Fruit fly (Drosophila melanogaster) whole organism, embryonic: ENCODE data around the gene CG44405.

Experiments
- B-H2 ChIP-seq: fragments of 200-800 bp; sonication (Bioruptor generic); optimal IDR thresholded peaks from 2 replicates; lab custom pipeline; 2018; ENCODE audit warnings: missing biosample characterization, mild to moderate bottlenecking, missing genetic modification characterization
- Bgb ChIP-seq: fragments of 200-800 bp; sonication (Bioruptor generic); IDR thresholded peaks from 2 replicates; pipeline ENCODE4 v1.3.6; 2022; ENCODE audit warnings: missing biosample characterization, missing genetic modification characterization; ENCODE audit not compliant: partially characterized antibody
- Blimp-1 ChIP-seq: fragments of 200-800 bp; sonication (Bioruptor generic); optimal IDR thresholded peaks from 3 replicates; lab custom pipeline; 2018; ENCODE audit warnings: missing biosample characterization, missing genetic modification characterization, mild to moderate bottlenecking, moderate library complexity, missing genetic modification reagents
- CG10147 ChIP-seq: fragments of 200-800 bp; sonication (Bioruptor generic); optimal IDR thresholded peaks from 2 replicates; lab custom pipeline; 2019; ENCODE audit warnings: missing biosample characterization, mild to moderate bottlenecking, missing genetic modification characterization, moderate library complexity
- CG10267 ChIP-seq: fragments of 200-800 bp; sonication (Bioruptor generic); optimal IDR thresholded peaks from 2 replicates; lab custom pipeline; 2018; ENCODE audit warnings: missing biosample characterization, mild to moderate bottlenecking, missing genetic modification characterization, moderate library complexity
- CG10543 ChIP-seq: fragments of 200-800 bp; sonication (Bioruptor generic); optimal IDR thresholded peaks from 3 replicates; lab custom pipeline; 2017; ENCODE audit warnings: missing biosample characterization, mild to moderate bottlenecking, missing genetic modification characterization, moderate library complexity
- CG10565 ChIP-seq: fragments of 200-800 bp; sonication (Bioruptor generic); optimal IDR thresholded peaks from 3 replicates; lab custom pipeline; 2016; ENCODE audit warnings: missing biosample characterization, mild to moderate bottlenecking, missing genetic modification characterization
- CG11504 ChIP-seq: fragments of 200-800 bp; sonication (Bioruptor generic); optimal IDR thresholded peaks from 3 replicates; lab custom pipeline; 2019; ENCODE audit warnings: missing biosample characterization, mild to moderate bottlenecking, missing genetic modification characterization, moderate library complexity
- CG11560 ChIP-seq: fragments of 200-800 bp; sonication (Bioruptor generic); IDR thresholded peaks from 3 replicates; pipeline ENCODE4 v1.3.6; 2022; ENCODE audit warnings: missing biosample characterization, missing genetic modification characterization
- CG12071 ChIP-seq: fragments of 200-800 bp; sonication (Bioruptor generic); optimal IDR thresholded peaks from 3 replicates; lab custom pipeline; 2018; ENCODE audit warnings: missing biosample characterization, mild to moderate bottlenecking, missing genetic modification characterization
- CG15073 ChIP-seq: fragments of 200-800 bp; sonication (Bioruptor generic); optimal IDR thresholded peaks from 2 replicates; lab custom pipeline; 2016; ENCODE audit warnings: missing biosample characterization, missing genetic modification characterization
- CG15601 ChIP-seq: fragments of 200-800 bp; sonication (Bioruptor generic); optimal IDR thresholded peaks from 3 replicates; lab custom pipeline; 2019; ENCODE audit warnings: missing biosample characterization, mild to moderate bottlenecking, missing genetic modification characterization, moderate library complexity
- CG2120 ChIP-seq: fragments of 200-800 bp; sonication (Bioruptor generic); optimal IDR thresholded peaks from 3 replicates; lab custom pipeline; 2016; ENCODE audit warnings: missing biosample characterization, missing genetic modification characterization
- CG2202 ChIP-seq: fragments of 200-800 bp; sonication (Bioruptor generic); optimal IDR thresholded peaks from 2 replicates; lab custom pipeline; 2018; ENCODE audit warnings: missing biosample characterization, mild to moderate bottlenecking, missing genetic modification characterization
- CG32767 ChIP-seq: fragments of 200-800 bp; sonication (Bioruptor generic); IDR thresholded peaks from 2 replicates; pipeline ENCODE4 v1.3.6; 2022; ENCODE audit warnings: missing biosample characterization, missing genetic modification characterization
- CTCF ChIP-seq: fragments of 200-800 bp; sonication (Bioruptor generic); optimal IDR thresholded peaks from 2 replicates; lab custom pipeline; 2017; ENCODE audit warnings: missing biosample characterization, mild to moderate bottlenecking, missing genetic modification characterization, moderate library complexity
- D19B ChIP-seq: fragments of 200-800 bp; sonication (Bioruptor generic); optimal IDR thresholded peaks from 2 replicates; lab custom pipeline; 2017; ENCODE audit warnings: missing biosample characterization, mild to moderate bottlenecking, missing genetic modification characterization
- Doc2 ChIP-seq: fragments of 200-800 bp; sonication (Bioruptor generic); IDR thresholded peaks from 2 replicates; pipeline ENCODE4 v1.3.6; 2022; ENCODE audit warnings: missing biosample characterization, missing genetic modification characterization
- Dref ChIP-seq: fragments of 200-800 bp; sonication (Bioruptor generic); IDR thresholded peaks from 2 replicates; pipeline ENCODE4 v1.3.6; 2022; ENCODE audit warnings: missing biosample characterization, missing genetic modification characterization
- E2f1 ChIP-seq: fragments of 200-800 bp; sonication (Bioruptor generic); IDR thresholded peaks from 2 replicates; pipeline ENCODE4 v1.3.6; 2022; ENCODE audit warnings: missing biosample characterization, missing genetic modification characterization
- H2.0 ChIP-seq: fragments of 200-800 bp; sonication (Bioruptor generic); IDR thresholded peaks from 2 replicates; pipeline ENCODE4 v1.3.6; 2022; ENCODE audit warnings: missing biosample characterization, missing genetic modification characterization
- Hmx ChIP-seq: fragments of 200-800 bp; sonication (Bioruptor generic); optimal IDR thresholded peaks from 2 replicates; lab custom pipeline; 2016; ENCODE audit warnings: missing biosample characterization, missing genetic modification characterization
- Hsf ChIP-seq: fragments of 200-800 bp; sonication (Bioruptor generic); optimal IDR thresholded peaks from 3 replicates; lab custom pipeline; 2016; ENCODE audit warnings: missing biosample characterization, missing genetic modification characterization
- NFAT ChIP-seq: fragments of 200-800 bp; sonication (Bioruptor generic); IDR thresholded peaks from 2 replicates; pipeline ENCODE4 v1.3.6; 2022; ENCODE audit warnings: missing biosample characterization, missing genetic modification characterization
- Ravus ChIP-seq: fragments of 200-800 bp; sonication (Bioruptor generic); IDR thresholded peaks from 2 replicates; pipeline ENCODE4 v1.3.6; 2022; ENCODE audit warnings: missing biosample characterization, missing genetic modification characterization
- Rfx ChIP-seq: fragments of 200-800 bp; sonication (Bioruptor generic); IDR thresholded peaks from 2 replicates; pipeline ENCODE4 v1.3.6; 2022; ENCODE audit warnings: missing biosample characterization, missing genetic modification characterization
- Rx ChIP-seq: fragments of 200-800 bp; sonication (Bioruptor generic); IDR thresholded peaks from 2 replicates; pipeline ENCODE4 v1.3.6; 2022; ENCODE audit warnings: missing biosample characterization, missing genetic modification characterization
- Six4 ChIP-seq: fragments of 200-800 bp; sonication (Bioruptor generic); optimal IDR thresholded peaks from 2 replicates; lab custom pipeline; 2016; ENCODE audit warnings: missing biosample characterization, missing genetic modification characterization
- Sry-δ ChIP-seq: fragments of 200-800 bp; sonication (Bioruptor generic); optimal IDR thresholded peaks from 2 replicates; lab custom pipeline; 2016; ENCODE audit warnings: missing biosample characterization, missing genetic modification characterization
- Trl ChIP-seq, 3 experiments: fragments of >200 bp in 2 of 3; fragments of 200-800 bp in 1 of 3; sonication (Bioruptor generic) in 1 of 3; optimal IDR thresholded peaks; 2 replicates in 1 of 3; 3 replicates in 2 of 3; lab custom pipeline; 2016 to 2017; ENCODE audit warnings: missing biosample characterization in 1 of 3, missing genetic modification characterization in 1 of 3
- al ChIP-seq: fragments of 200-800 bp; sonication (Bioruptor generic); IDR thresholded peaks from 2 replicates; pipeline ENCODE4 v1.3.6; 2022; ENCODE audit warnings: missing biosample characterization, missing genetic modification characterization
- br ChIP-seq: fragments of >200 bp; optimal IDR thresholded peaks from 2 replicates; lab custom pipeline; 2017
- btn ChIP-seq: fragments of 200-800 bp; sonication (Bioruptor generic); optimal IDR thresholded peaks from 2 replicates; lab custom pipeline; 2016; ENCODE audit warnings: missing biosample characterization, missing genetic modification characterization
- chinmo ChIP-seq: fragments of 200-800 bp; sonication (Bioruptor generic); IDR thresholded peaks from 4 replicates; pipeline ENCODE4 v1.3.6; 2022; ENCODE audit warnings: missing biosample characterization, missing genetic modification characterization; ENCODE audit not compliant: partially characterized antibody
- fd96Cb ChIP-seq: fragments of 200-800 bp; sonication (Bioruptor generic); optimal IDR thresholded peaks from 2 replicates; lab custom pipeline; 2018; ENCODE audit warnings: missing biosample characterization, mild to moderate bottlenecking, missing genetic modification characterization, moderate library complexity
- kah ChIP-seq: fragments of 200-800 bp; sonication (Bioruptor generic); optimal IDR thresholded peaks from 2 replicates; lab custom pipeline; 2018; ENCODE audit warnings: missing biosample characterization, mild to moderate bottlenecking, missing genetic modification characterization
- kay ChIP-seq: fragments of 200-800 bp; sonication (Bioruptor generic); optimal IDR thresholded peaks from 2 replicates; lab custom pipeline; 2016; ENCODE audit warnings: missing biosample characterization, missing genetic modification characterization
- lab ChIP-seq: fragments of 200-800 bp; sonication (Bioruptor generic); optimal IDR thresholded peaks from 3 replicates; lab custom pipeline; 2017; ENCODE audit warnings: missing biosample characterization, missing genetic modification characterization, mild to moderate bottlenecking, moderate library complexity, missing genetic modification reagents
- lbe ChIP-seq: fragments of 200-800 bp; sonication (Bioruptor generic); optimal IDR thresholded peaks from 2 replicates; lab custom pipeline; 2016; ENCODE audit warnings: missing biosample characterization, mild to moderate bottlenecking, missing genetic modification characterization
- lilli ChIP-seq: fragments of 200-800 bp; sonication (Bioruptor generic); optimal IDR thresholded peaks from 3 replicates; lab custom pipeline; 2016; ENCODE audit warnings: missing biosample characterization, missing genetic modification characterization
- mirr ChIP-seq: fragments of 200-800 bp; sonication (Bioruptor generic); optimal IDR thresholded peaks from 3 replicates; lab custom pipeline; 2018; ENCODE audit warnings: missing biosample characterization, mild to moderate bottlenecking, missing genetic modification characterization
- onecut ChIP-seq: fragments of 200-800 bp; sonication (Bioruptor generic); IDR thresholded peaks from 2 replicates; pipeline ENCODE4 v1.3.6; 2022; ENCODE audit warnings: missing biosample characterization, missing genetic modification characterization
- p53 ChIP-seq: fragments of 200-800 bp; sonication (Bioruptor generic); optimal IDR thresholded peaks from 2 replicates; lab custom pipeline; 2016; ENCODE audit warnings: missing biosample characterization, missing genetic modification characterization
- pho ChIP-seq: fragments of 200-800 bp; sonication (Bioruptor generic); optimal IDR thresholded peaks from 2 replicates; lab custom pipeline; 2016; ENCODE audit warnings: missing biosample characterization, missing genetic modification characterization
- pnt ChIP-seq: fragments of 200-800 bp; sonication (Bioruptor generic); optimal IDR thresholded peaks from 3 replicates; lab custom pipeline; 2016; ENCODE audit warnings: missing biosample characterization, missing genetic modification characterization
- rib ChIP-seq: fragments of 200-800 bp; sonication (Bioruptor generic); IDR thresholded peaks from 2 replicates; pipeline ENCODE4 v1.3.6; 2022; ENCODE audit warnings: missing biosample characterization, missing genetic modification characterization
- sens ChIP-seq: fragments of 200-800 bp; sonication (Bioruptor generic); peaks from one replicate; lab custom pipeline; 2016; ENCODE audit warnings: missing biosample characterization, missing genetic modification characterization
- seq ChIP-seq: fragments of 200-800 bp; sonication (Bioruptor generic); IDR thresholded peaks from 2 replicates; pipeline ENCODE4 v1.3.6; 2022; ENCODE audit warnings: missing biosample characterization, missing genetic modification characterization
- slbo ChIP-seq: fragments of 200-800 bp; sonication (Bioruptor generic); IDR thresholded peaks from 2 replicates; pipeline ENCODE4 v1.3.6; 2022; ENCODE audit warnings: missing biosample characterization, missing genetic modification characterization
- toy ChIP-seq: fragments of 200-800 bp; sonication (Bioruptor generic); IDR thresholded peaks from 2 replicates; pipeline ENCODE4 v1.3.6; 2022; ENCODE audit warnings: missing biosample characterization, missing genetic modification characterization
- tx ChIP-seq: fragments of 200-800 bp; sonication (Bioruptor generic); optimal IDR thresholded peaks from 2 replicates; lab custom pipeline; 2016; ENCODE audit warnings: missing biosample characterization, missing genetic modification characterization
- unc-4 ChIP-seq: fragments of 200-800 bp; sonication (Bioruptor generic); IDR thresholded peaks from 2 replicates; pipeline ENCODE4 v1.3.6; 2022; ENCODE audit warnings: missing biosample characterization, missing genetic modification characterization; ENCODE audit not compliant: partially characterized antibody
- zfh2 ChIP-seq: fragments of 200-800 bp; sonication (Bioruptor generic); optimal IDR thresholded peaks from 2 replicates; lab custom pipeline; 2016; ENCODE audit warnings: missing biosample characterization, missing genetic modification characterization

The CG44405 gene

dm6 chr2L:16324833-16325232, 17.3 kb downstream of the CG44405 start (continued):
- TF ChIP-seq pho (GFP tag; lab: Kevin White, UChicago): no peak
- TF ChIP-seq mirr (GFP tag; lab: Kevin White, UChicago): peak; percentile 1
- TF ChIP-seq Rx (GFP tag; lab: Robert Waterston, UW): no peak
- no peak; the same call in 1 of the 2 replicates for TF ChIP-seq Bgb (GFP tag; lab: Robert Waterston, UW)
- peak; percentile 23 for TF ChIP-seq lab (GFP tag; lab: Kevin White, UChicago)
- peak; percentile 63; the same call in 1 of the 2 replicates for TF ChIP-seq E2f1 (GFP tag; lab: Robert Waterston, UW)
- TF ChIP-seq Rfx (GFP tag; lab: Robert Waterston, UW): 0 out of 2 replicates have a peak, but pooled peaks have one; percentile 27
- no peak for TF ChIP-seq D19B (GFP tag; lab: Kevin White, UChicago)
- peak; percentile 10 for TF ChIP-seq Blimp-1
- no peak for TF ChIP-seq fd96Cb (tag; lab: Kevin White, UChicago)
- no peak for TF ChIP-seq CG15601 (tag; lab: Kevin White, UChicago)
- no peak for TF ChIP-seq rib (GFP tag; lab: Robert Waterston, UW)
- TF ChIP-seq unc-4 (GFP tag; lab: Robert Waterston, UW): no peak
- no peak for TF ChIP-seq Six4 (GFP tag; lab: Kevin White, UChicago)
- no peak for TF ChIP-seq CTCF
- TF ChIP-seq CG10147 (GFP tag; lab: Kevin White, UChicago): no peak
- TF ChIP-seq slbo (GFP tag; lab: Robert Waterston, UW): no peak
- TF ChIP-seq CG2120 (GFP tag; lab: Kevin White, UChicago): no peak
- TF ChIP-seq B-H2 (GFP tag; lab: Kevin White, UChicago): no peak
- TF ChIP-seq seq (GFP tag; lab: Robert Waterston, UW): peak; percentile 29; the same call in 1 of the 2 replicates
- TF ChIP-seq onecut (GFP tag; lab: Robert Waterston, UW): no peak
- no peak for TF ChIP-seq kay
- TF ChIP-seq pnt (GFP tag; lab: Kevin White, UChicago): no peak
- no peak for TF ChIP-seq CG10543 (GFP tag; lab: Kevin White, UChicago)
- no peak for TF ChIP-seq NFAT (GFP tag; lab: Robert Waterston, UW)
- TF ChIP-seq Hsf (GFP tag; lab: Kevin White, UChicago): no peak
- no peak for TF ChIP-seq p53
- no peak for TF ChIP-seq sens (GFP tag; lab: Kevin White, UChicago)
- TF ChIP-seq CG11504: peak; percentile 11
- no peak for TF ChIP-seq tx (GFP tag; lab: Kevin White, UChicago)
- no peak for TF ChIP-seq lilli
- TF ChIP-seq CG2202 (tag; lab: Kevin White, UChicago): no peak
- TF ChIP-seq chinmo (GFP tag; lab: Robert Waterston, UW): peak; percentile 65; the same call in 3 of the 4 replicates
- TF ChIP-seq kah: peak; percentile 98
- TF ChIP-seq Dref: no peak
- TF ChIP-seq CG10267 (tag; lab: Kevin White, UChicago): peak; percentile 83
- TF ChIP-seq br (lab: Kevin White, UChicago): no peak
- no peak for TF ChIP-seq CG11560 (tag; lab: Robert Waterston, UW)
- no peak for TF ChIP-seq Hmx (GFP tag; lab: Kevin White, UChicago)
- TF ChIP-seq Ravus (GFP tag; lab: Robert Waterston, UW): no peak
- no peak for TF ChIP-seq H2.0
- no peak for TF ChIP-seq Doc2
- no peak for TF ChIP-seq CG10565 (GFP tag; lab: Kevin White, UChicago)
- no peak for TF ChIP-seq al (GFP tag; lab: Robert Waterston, UW)
- TF ChIP-seq CG12071: no peak
- TF ChIP-seq CG32767 (GFP tag; lab: Robert Waterston, UW): 0 out of 2 replicates have a peak, but pooled peaks have one; percentile 30
- TF ChIP-seq btn (GFP tag; lab: Kevin White, UChicago): no peak
- peak; percentile 59 for TF ChIP-seq lbe (GFP tag; lab: Kevin White, UChicago)
- TF ChIP-seq CG15073 (GFP tag; lab: Kevin White, UChicago): no peak
- no peak for TF ChIP-seq toy (GFP tag; lab: Robert Waterston, UW)
- no peak for TF ChIP-seq Sry-δ (GFP tag; lab: Kevin White, UChicago)
- peak in 1 of 2 experiments; percentile 12 for TF ChIP-seq Trl (optimal IDR thresholded peaks at IDR 0.05; lab: Kevin White, UChicago)
- no peak for TF ChIP-seq Trl (GFP tag; optimal IDR thresholded peaks at IDR 0.05; lab: Kevin White, UChicago)
- TF ChIP-seq zfh2 (GFP tag; lab: Kevin White, UChicago): no peak
